Fruit fly (Drosophila melanogaster): ENCODE measurements around the gene CG31870.
A peak's percentile ranks its signal among the peaks of the same experiment; 100 is the strongest.

DNA sequence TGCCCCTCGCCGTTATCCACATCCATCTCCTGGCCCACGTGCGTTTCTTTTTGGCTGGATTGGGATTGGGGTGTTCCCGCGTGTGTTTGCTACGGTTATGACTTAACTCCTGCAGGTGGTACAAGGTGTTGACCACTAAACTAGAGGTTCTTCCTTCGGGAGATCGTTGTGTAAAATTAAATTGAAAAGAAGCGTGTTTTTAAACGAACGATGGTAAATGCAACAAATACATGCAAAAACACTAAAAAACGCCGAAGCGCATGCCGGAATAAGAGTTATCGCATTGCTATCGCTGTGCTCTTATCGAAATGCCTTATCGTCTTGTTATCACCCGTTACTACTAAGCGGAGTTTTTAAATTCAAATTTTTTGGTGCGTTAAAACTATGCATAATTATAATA, 20.3 kb upstream of the CG31870 start, which contains the start of gene CG6724:
- TF ChIP-seq Mnt (GFP tag; optimal IDR thresholded peaks at IDR 0.05) (peak; percentile 96), ovo (GFP tag; optimal IDR thresholded peaks at IDR 0.05) (no peak), cnc (optimal IDR thresholded peaks at IDR 0.05) (no peak), CG7101 (tag; optimal IDR thresholded peaks at IDR 0.05) (no peak), Hr96 (GFP tag; optimal IDR thresholded peaks at IDR 0.05) (no peak), tj (GFP tag; optimal IDR thresholded peaks at IDR 0.05) (no peak), CG12768 (GFP tag; optimal IDR thresholded peaks at IDR 0.05) (no peak)

Measured in whole organism, adult.